Worm (Caenorhabditis elegans) whole organism, L1 larva: ENCODE measurements around the gene srt-50.

Experiments used
- C16A3.4 ChIP-seq: fragments of 150-350 bp; optimal IDR thresholded peaks from 2 replicates; lab custom pipeline; 2014; ENCODE audit warnings: missing biosample characterization, missing genetic modification characterization
- F16B12.6 ChIP-seq: fragments of 150-350 bp; optimal IDR thresholded peaks from 2 replicates; lab custom pipeline; 2014; ENCODE audit warnings: missing biosample characterization, missing genetic modification characterization
- aha-1 ChIP-seq: fragments of 150-350 bp; optimal IDR thresholded peaks from 2 replicates; lab custom pipeline; 2014; ENCODE audit warnings: missing biosample characterization, missing genetic modification characterization
- ama-1 ChIP-seq: fragments of 150-350 bp; optimal IDR thresholded peaks from 2 replicates; lab custom pipeline; 2014
- blmp-1 ChIP-seq: fragments of 150-350 bp; optimal IDR thresholded peaks from 2 replicates; lab custom pipeline; 2014; ENCODE audit warnings: missing biosample characterization, missing genetic modification characterization
- ceh-8 ChIP-seq: fragments of 200-800 bp; sonication (Bioruptor generic); optimal IDR thresholded peaks from 2 replicates; lab custom pipeline; 2018; ENCODE audit warnings: mild to moderate bottlenecking, missing genetic modification characterization, moderate library complexity, missing compliant biosample characterization
- ceh-82 ChIP-seq, 3 experiments: fragments of 150-350 bp in 1 of 3; sonication (generic microtip) in 2 of 3; optimal IDR thresholded peaks; 2 replicates each; lab custom pipeline; 2014 to 2017; ENCODE audit warnings: missing biosample characterization in 3 of 3, missing genetic modification characterization in 3 of 3
- ceh-88 ChIP-seq: fragments of 200-800 bp; sonication (Bioruptor generic); IDR thresholded peaks from 2 replicates; pipeline ENCODE4 v1.3.6; 2022; ENCODE audit warnings: missing genetic modification characterization, missing compliant biosample characterization
- ceh-90 ChIP-seq: sonication (generic microtip); optimal IDR thresholded peaks from 2 replicates; lab custom pipeline; 2016; ENCODE audit warnings: missing genetic modification characterization, missing compliant biosample characterization
- ces-1 ChIP-seq: fragments of 150-350 bp; optimal IDR thresholded peaks from 2 replicates; lab custom pipeline; 2014; ENCODE audit warnings: missing biosample characterization, missing genetic modification reagents, missing genetic modification characterization
- dsc-1 ChIP-seq: sonication (generic microtip); optimal IDR thresholded peaks from 2 replicates; lab custom pipeline; 2016; ENCODE audit warnings: mild to moderate bottlenecking, missing genetic modification characterization, missing compliant biosample characterization
- efl-1 ChIP-seq, 4 experiments: fragments of 150-350 bp; optimal IDR thresholded peaks in 3 of 4; peaks in 1 of 4; 1 replicate in 1 of 4; 2 replicates in 3 of 4; lab custom pipeline; 2014; ENCODE audit warnings: missing biosample characterization in 2 of 4, missing genetic modification characterization in 2 of 4, missing genetic modification reagents in 2 of 4
- efl-3 ChIP-seq: fragments of 200-800 bp; sonication (Bioruptor generic); optimal IDR thresholded peaks from 2 replicates; lab custom pipeline; 2018; ENCODE audit warnings: mild to moderate bottlenecking, missing genetic modification characterization, missing compliant biosample characterization
- egl-27 ChIP-seq, 2 experiments: fragments of 150-350 bp in 1 of 2; sonication (generic microtip); optimal IDR thresholded peaks; 3 replicates each; lab custom pipeline; 2017 to 2018; ENCODE audit warnings: missing biosample characterization in 2 of 2, missing genetic modification characterization in 2 of 2, missing genetic modification reagents in 2 of 2
- elt-2 ChIP-seq: sonication (generic microtip); optimal IDR thresholded peaks from 2 replicates; lab custom pipeline; 2016; ENCODE audit warnings: missing genetic modification characterization, mild to moderate bottlenecking, inconsistent platforms, missing compliant biosample characterization, missing genetic modification reagents
- elt-3 ChIP-seq, 6 experiments: fragments of 150-350 bp in 1 of 6; sonication (generic microtip); optimal IDR thresholded peaks; 2 replicates each; lab custom pipeline; 2017 to 2018; ENCODE audit warnings: missing biosample characterization in 6 of 6, missing genetic modification characterization in 6 of 6, inconsistent platforms in 1 of 6
- fkh-10 ChIP-seq: sonication (generic microtip); optimal IDR thresholded peaks from 2 replicates; lab custom pipeline; 2017; ENCODE audit warnings: missing biosample characterization, missing genetic modification reagents, missing genetic modification characterization
- fkh-4 ChIP-seq: sonication (generic microtip); optimal IDR thresholded peaks from 2 replicates; lab custom pipeline; 2016; ENCODE audit warnings: missing compliant biosample characterization, missing genetic modification characterization, borderline replicate concordance
- hlh-17 ChIP-seq: fragments of 200-800 bp; sonication (Bioruptor generic); optimal IDR thresholded peaks from 2 replicates; lab custom pipeline; 2018; ENCODE audit warnings: missing genetic modification characterization, mild to moderate bottlenecking, missing compliant biosample characterization, moderate library complexity, borderline replicate concordance
- hlh-4 ChIP-seq: sonication (generic microtip); optimal IDR thresholded peaks from 2 replicates; lab custom pipeline; 2016; ENCODE audit warnings: mild to moderate bottlenecking, missing genetic modification characterization, missing compliant biosample characterization
- irx-1 ChIP-seq: sonication (generic microtip); optimal IDR thresholded peaks from 2 replicates; lab custom pipeline; 2016; ENCODE audit warnings: missing genetic modification characterization, missing compliant biosample characterization
- lin-35 ChIP-seq, 2 experiments: fragments of 150-350 bp; optimal IDR thresholded peaks; 2 replicates each; lab custom pipeline; 2014; ENCODE audit warnings: missing biosample characterization in 2 of 2, missing genetic modification characterization in 2 of 2, missing genetic modification reagents in 2 of 2
- lin-39 ChIP-seq: fragments of 150-350 bp; optimal IDR thresholded peaks from 2 replicates; lab custom pipeline; 2014; ENCODE audit warnings: missing biosample characterization, missing genetic modification reagents, missing genetic modification characterization
- mab-9 ChIP-seq: fragments of 200-800 bp; sonication (Bioruptor generic); IDR thresholded peaks from 2 replicates; pipeline ENCODE4 v1.3.6; 2022; ENCODE audit warnings: missing genetic modification reagents, missing genetic modification characterization, missing compliant biosample characterization
- mdl-1 ChIP-seq, 2 experiments: fragments of 150-350 bp; optimal IDR thresholded peaks; 2 replicates each; lab custom pipeline; 2014 to 2017; ENCODE audit warnings: missing biosample characterization in 2 of 2, missing genetic modification characterization in 2 of 2, inconsistent platforms in 1 of 2
- nhr-11 ChIP-seq: fragments of 150-350 bp; optimal IDR thresholded peaks from 2 replicates; lab custom pipeline; 2014; ENCODE audit warnings: missing biosample characterization, missing genetic modification characterization
- nhr-237 ChIP-seq: fragments of 150-350 bp; optimal IDR thresholded peaks from 2 replicates; lab custom pipeline; 2014; ENCODE audit warnings: missing biosample characterization, missing genetic modification characterization
- nhr-71 ChIP-seq: sonication (generic microtip); optimal IDR thresholded peaks from 2 replicates; lab custom pipeline; 2016; ENCODE audit warnings: mild to moderate bottlenecking, missing genetic modification characterization, moderate library complexity, missing compliant biosample characterization
- nhr-76 ChIP-seq: sonication (generic microtip); optimal IDR thresholded peaks from 2 replicates; lab custom pipeline; 2017; ENCODE audit warnings: missing biosample characterization, missing genetic modification characterization
- nhr-90 ChIP-seq: sonication (generic microtip); optimal IDR thresholded peaks from 2 replicates; lab custom pipeline; 2016; ENCODE audit warnings: mild to moderate bottlenecking, missing genetic modification characterization, missing compliant biosample characterization; ENCODE audit not compliant: poor library complexity
- skn-1 ChIP-seq: fragments of 150-350 bp; optimal IDR thresholded peaks from 2 replicates; lab custom pipeline; 2014; ENCODE audit warnings: missing biosample characterization, missing genetic modification characterization
- sox-4 ChIP-seq: sonication (generic microtip); optimal IDR thresholded peaks from 2 replicates; lab custom pipeline; 2016; ENCODE audit warnings: missing genetic modification characterization, missing compliant biosample characterization
- sptf-1 ChIP-seq: fragments of 150-350 bp; optimal IDR thresholded peaks from 2 replicates; lab custom pipeline; 2014; ENCODE audit warnings: missing biosample characterization, missing genetic modification characterization
- tbx-2 ChIP-seq: sonication (generic microtip); optimal IDR thresholded peaks from 2 replicates; lab custom pipeline; 2016; ENCODE audit warnings: missing genetic modification characterization, missing compliant biosample characterization
- unc-130 ChIP-seq: fragments of 150-350 bp; optimal IDR thresholded peaks from 2 replicates; lab custom pipeline; 2017; ENCODE audit warnings: missing biosample characterization, missing genetic modification characterization, inconsistent platforms
- unc-62 ChIP-seq: fragments of 150-350 bp; optimal IDR thresholded peaks from 2 replicates; lab custom pipeline; 2014; ENCODE audit warnings: missing biosample characterization, missing genetic modification reagents, missing genetic modification characterization
- unc-98 ChIP-seq: fragments of 200-800 bp; sonication (Bioruptor generic); IDR thresholded peaks from 2 replicates; pipeline ENCODE4 v1.3.6; 2022; ENCODE audit warnings: missing genetic modification characterization, missing compliant biosample characterization
- ztf-11 ChIP-seq, 2 experiments: sonication (generic microtip); optimal IDR thresholded peaks; 2 replicates each; lab custom pipeline; 2016 to 2017; ENCODE audit warnings: missing genetic modification characterization in 2 of 2, missing biosample characterization in 1 of 2, missing compliant biosample characterization in 1 of 2

The srt-50 gene

ce11 chrIV:15059150-15059549, 15.3 kb upstream of the srt-50 start:
- TF ChIP-seq unc-98 (GFP tag; lab: Robert Waterston, UW) = peak; percentile 78

- TF ChIP-seq nhr-90 (tag; lab: Kevin White, UChicago) (no peak), egl-27 (tag; optimal IDR thresholded peaks at IDR 0.05; lab: Kevin White, UChicago) (no peak), sox-4 (tag; lab: Kevin White, UChicago) (no peak), nhr-237 (tag; lab: Kevin White, UChicago) (no peak), hlh-17 (GFP tag; lab: Kevin White, UChicago) (no peak), mdl-1 (tag; optimal IDR thresholded peaks at IDR 0.05; lab: Kevin White, UChicago) (no peak), irx-1 (no peak), ceh-8 (GFP tag; lab: Kevin White, UChicago) (no peak), elt-2 (tag; lab: Kevin White, UChicago) (no peak), fkh-4 (tag; lab: Kevin White, UChicago) (no peak), aha-1 (tag; lab: Kevin White, UChicago) (no peak)
Observed at ce11 chrIV:15063789-15064188, 10.7 kb upstream of the srt-50 start.

ce11 chrIV:15065653-15066052, 8.8 kb upstream of the srt-50 start, which contains the start of gene Y41E3.18:
Gene Y41E3.18 (minus strand): TSS chrIV:15065753.
- TF ChIP-seq efl-1 (optimal IDR thresholded peaks at IDR 0.05; lab: Kevin White, UChicago) (no peak), efl-1 (GFP tag; optimal IDR thresholded peaks at IDR 0.05 in 1 of 2; lab: Kevin White, UChicago) (no peak), tbx-2 (no peak), lin-39 (tag; lab: Kevin White, UChicago) (no peak), unc-130 (tag; lab: Kevin White, UChicago) (no peak), ceh-90 (tag; lab: Kevin White, UChicago) (no peak), sox-4 (tag; lab: Kevin White, UChicago) (no peak)

ce11 chrIV:15068818-15069217, 5.7 kb upstream of the srt-50 start, which contains the start of gene srt-48:
Gene srt-48 (minus strand): TSS chrIV:15068918.
- TF ChIP-seq hlh-4 (no peak), ztf-11 (tag; optimal IDR thresholded peaks at IDR 0.05; lab: Kevin White, UChicago) (no peak), unc-62 (GFP tag; lab: Kevin White, UChicago) (no peak), ama-1 (lab: Kevin White, UChicago) (no peak), hlh-17 (GFP tag; lab: Kevin White, UChicago) (no peak), sptf-1 (tag; lab: Kevin White, UChicago) (no peak), efl-3 (GFP tag; lab: Kevin White, UChicago) (no peak), ceh-82 (tag; optimal IDR thresholded peaks at IDR 0.05; lab: Kevin White, UChicago) (no peak), skn-1 (tag; lab: Kevin White, UChicago) (no peak), F16B12.6 (tag; lab: Kevin White, UChicago) (no peak)
- TF ChIP-seq, all 84 proteins: peak for 0

ce11 chrIV:15098294-15098693, 23.8 kb downstream of the srt-50 start, which contains the start of gene srt-49:
Gene srt-49 (minus strand): TSS chrIV:15098394.
- TF ChIP-seq lin-35 (GFP tag; optimal IDR thresholded peaks at IDR 0.05; lab: Kevin White, UChicago) = no peak
- no peak for TF ChIP-seq hlh-17 (GFP tag; lab: Kevin White, UChicago)
- TF ChIP-seq fkh-10 (GFP tag; lab: Kevin White, UChicago) = no peak
- TF ChIP-seq elt-3 (tag; optimal IDR thresholded peaks at IDR 0.05; lab: Kevin White, UChicago) = no peak
- TF ChIP-seq aha-1 (tag; lab: Kevin White, UChicago) = no peak
- no peak for TF ChIP-seq mab-9 (GFP tag; lab: Robert Waterston, UW)
- TF ChIP-seq nhr-76 (tag; lab: Kevin White, UChicago) = no peak
- TF ChIP-seq nhr-71 (tag; lab: Kevin White, UChicago) = no peak
- no peak for TF ChIP-seq blmp-1 (tag; lab: Kevin White, UChicago)
- no peak for TF ChIP-seq dsc-1
- no peak for TF ChIP-seq ces-1 (GFP tag; lab: Kevin White, UChicago)
- TF ChIP-seq nhr-11 (tag; lab: Kevin White, UChicago) = no peak
- no peak for TF ChIP-seq ceh-88 (GFP tag; lab: Robert Waterston, UW)
- no peak for TF ChIP-seq C16A3.4 (tag; lab: Kevin White, UChicago)
